Worm (Caenorhabditis elegans): ENCODE data around the gene ZK593.3.

DNA sequence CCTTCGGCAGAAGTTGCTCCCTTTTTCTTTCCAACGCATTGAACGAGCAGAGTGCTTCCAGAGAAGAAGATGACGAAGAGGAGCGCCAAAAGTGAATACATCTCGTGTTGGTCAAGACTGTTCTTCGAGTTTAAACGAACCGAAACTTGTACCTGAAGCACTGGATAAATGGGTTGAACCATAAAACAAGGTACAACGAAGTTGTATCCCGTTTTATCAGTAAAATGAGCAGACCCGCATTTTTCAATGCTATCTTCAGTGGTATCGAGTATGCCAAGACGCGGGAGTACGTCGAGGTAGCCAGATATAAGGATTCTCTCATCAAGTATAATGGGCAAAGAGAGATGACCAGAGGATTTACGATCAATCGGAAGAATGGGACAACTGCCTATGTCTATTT, 28.2 kb upstream of the ZK593.3 start, which contains the start of gene F13E9.16:
- TF ChIP-seq him-1 (tag; optimal IDR thresholded peaks at IDR 0.05) (no peak), W03F9.2 (tag; optimal IDR thresholded peaks at IDR 0.05) (no peak)

All from whole organism, L4/young adult.